Worm (Caenorhabditis elegans): ENCODE measurements around the gene C07A12.7.

ce11 chrX:4561863-4562262, 39.9 kb upstream of the C07A12.7 start, which contains the start of gene C05E11.6:
- TF ChIP-seq egl-43 (GFP tag; IDR thresholded peaks at IDR 0.05) (no peak), lin-13 (GFP tag; optimal IDR thresholded peaks at IDR 0.05) (no peak), ama-1 (optimal IDR thresholded peaks at IDR 0.05) (no peak), ceh-32 (tag; optimal IDR thresholded peaks at IDR 0.05; ENCODE audit: poor library complexity) (no peak), F26F4.8 (GFP tag; conservative IDR thresholded peaks at IDR 0.05) (no peak), zfp-3 (GFP tag; conservative IDR thresholded peaks at IDR 0.05) (no peak), sdz-12 (GFP tag; optimal IDR thresholded peaks at IDR 0.05) (no peak), unc-39 (tag; optimal IDR thresholded peaks at IDR 0.05) (no peak), ztf-11 (tag; optimal IDR thresholded peaks at IDR 0.05) (no peak), zfp-2 (tag; optimal IDR thresholded peaks at IDR 0.05) (no peak), nhr-11 (tag; optimal IDR thresholded peaks at IDR 0.05) (no peak), lsy-2 (tag; optimal IDR thresholded peaks at IDR 0.05) (no peak), skn-1 (tag; optimal IDR thresholded peaks at IDR 0.05) (no peak)
